Fruit fly (Drosophila melanogaster): ENCODE measurements around the gene ush.

DNA sequence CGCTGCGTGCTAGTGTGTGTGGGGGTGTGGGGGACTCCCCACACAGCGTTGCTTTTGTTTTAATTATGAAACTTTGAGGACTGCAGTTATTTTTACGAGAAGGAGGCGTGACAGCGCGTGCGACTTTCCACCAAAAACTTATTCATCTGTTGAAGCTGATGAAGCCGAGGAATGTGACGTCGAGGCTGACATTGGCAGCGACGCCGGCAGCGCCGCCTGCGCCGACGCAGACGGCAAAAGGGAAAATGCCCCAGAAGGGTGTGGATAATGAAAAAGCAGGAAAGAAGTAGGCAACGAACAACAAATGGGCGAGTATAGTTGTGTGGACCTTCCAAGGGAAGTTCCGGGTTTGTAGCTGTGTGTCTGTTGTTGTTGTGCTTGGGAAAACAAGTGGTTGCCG, 8.3 kb upstream of the ush start:
- TF ChIP-seq CG1620 (GFP tag; optimal IDR thresholded peaks at IDR 0.05) (no peak), CG5204 (GFP tag; optimal IDR thresholded peaks at IDR 0.05) (no peak), bab1 (GFP tag; optimal IDR thresholded peaks at IDR 0.05) (no peak), CG14711 (tag; optimal IDR thresholded peaks at IDR 0.05) (no peak), Crg-1 (GFP tag; optimal IDR thresholded peaks at IDR 0.05) (no peak), ovo (GFP tag; optimal IDR thresholded peaks at IDR 0.05) (no peak), CG11617 (GFP tag; optimal IDR thresholded peaks at IDR 0.05) (no peak), toe (GFP tag; optimal IDR thresholded peaks at IDR 0.05) (no peak), Clk (GFP tag; optimal IDR thresholded peaks at IDR 0.05) (no peak)

All from whole organism, adult.